Worm (Caenorhabditis elegans) whole organism, young adult: ENCODE results near the gene F25H8.2.

Experiments
- ama-1 ChIP-seq, 3 experiments: fragments of 150-350 bp in 1 of 3; sonication (generic microtip) in 2 of 3; optimal IDR thresholded peaks; 2 replicates each; lab custom pipeline; 2014 to 2018; ENCODE audit warnings: missing biosample characterization in 2 of 3, missing genetic modification characterization in 2 of 3, missing genetic modification reagents in 2 of 3
- dox-1 ChIP-seq: fragments of 200-800 bp; sonication (Bioruptor generic); IDR thresholded peaks from 2 replicates; pipeline ENCODE4 v1.3.6; 2022; ENCODE audit warnings: missing genetic modification reagents, missing genetic modification characterization, missing compliant biosample characterization
- let-526 ChIP-seq: fragments of 200-800 bp; sonication (Bioruptor generic); IDR thresholded peaks from 2 replicates; pipeline ENCODE4 v1.3.6; 2022; ENCODE audit warnings: missing genetic modification reagents, missing genetic modification characterization, missing compliant biosample characterization
- tbx-9 ChIP-seq: sonication (generic microtip); optimal IDR thresholded peaks from 2 replicates; lab custom pipeline; 2016; ENCODE audit warnings: borderline replicate concordance, missing genetic modification characterization, inconsistent platforms, missing compliant biosample characterization
- unc-62 ChIP-seq: fragments of 150-350 bp; optimal IDR thresholded peaks from 2 replicates; lab custom pipeline; 2014; ENCODE audit warnings: missing biosample characterization, missing genetic modification reagents, missing genetic modification characterization

DNA sequence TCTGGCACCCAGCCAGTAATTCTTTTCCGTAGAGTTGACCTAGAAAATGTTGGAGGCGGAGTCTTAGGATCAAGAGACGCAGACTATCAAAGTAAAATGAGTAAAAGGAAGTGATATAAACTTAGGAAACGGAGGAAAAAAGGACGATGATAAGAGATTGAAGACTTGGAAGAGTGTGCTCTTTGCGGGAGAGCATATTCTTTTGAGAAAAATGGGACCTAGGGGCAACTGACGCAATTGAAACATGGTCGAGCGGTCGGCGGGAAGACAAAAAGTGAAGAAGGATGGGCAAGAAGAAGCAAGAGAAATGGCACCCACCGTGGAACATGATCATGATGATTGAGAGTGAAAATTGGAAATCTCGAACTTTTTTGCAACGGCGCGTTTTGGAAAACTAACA lies 16.0 kb downstream of the F25H8.2 start:
- TF ChIP-seq tbx-9 (tag; lab: Kevin White, UChicago) (no peak), unc-62 (GFP tag; lab: Kevin White, UChicago) (no peak), dox-1 (GFP tag; lab: Robert Waterston, UW) (no peak), let-526 (GFP tag; lab: Robert Waterston, UW) (no peak), ama-1 (optimal IDR thresholded peaks at IDR 0.05; lab: Kevin White, UChicago) (no peak), ama-1 (GFP tag; optimal IDR thresholded peaks at IDR 0.05; lab: Kevin White, UChicago) (no peak)
